Worm (Caenorhabditis elegans): ENCODE data around the gene C16D2.1.

Gene C16D2.1

DNA sequence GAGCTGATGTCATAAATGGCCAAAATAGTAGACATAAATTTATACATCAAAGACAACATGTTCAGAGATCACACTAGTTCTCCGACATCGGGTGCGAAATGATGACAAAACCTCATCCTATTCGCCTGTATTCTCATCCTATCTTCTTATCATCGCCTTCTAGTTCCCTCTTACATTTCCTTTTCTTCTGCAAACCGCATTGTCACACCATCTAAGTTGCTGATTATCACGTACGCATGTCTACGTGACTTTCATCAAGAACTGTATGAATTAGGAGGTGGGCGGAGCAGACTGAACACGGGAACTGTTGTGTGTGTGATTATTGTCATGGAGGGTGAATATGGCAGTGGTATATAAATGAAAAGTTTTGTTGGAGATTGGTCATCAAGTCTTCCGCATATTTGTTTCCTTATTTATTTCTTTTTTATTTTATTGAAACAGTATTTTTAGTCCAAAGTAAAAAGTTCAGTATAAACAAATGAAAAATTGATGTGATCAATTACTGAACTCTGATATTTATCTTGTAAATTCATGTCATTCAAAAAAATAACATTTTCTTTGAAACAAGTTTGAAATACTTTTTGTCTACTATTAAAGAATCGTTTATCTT, 28.8 kb downstream of the C16D2.1 start (continued):
- TF ChIP-seq unc-98 (GFP tag; IDR thresholded peaks at IDR 0.05) = no peak
- no peak for TF ChIP-seq xbp-1 (tag; optimal IDR thresholded peaks at IDR 0.05)
- TF ChIP-seq fkh-4 (tag; optimal IDR thresholded peaks at IDR 0.05; ENCODE audit: borderline replicate concordance) = no peak
- no peak for TF ChIP-seq grh-1 (GFP tag; IDR thresholded peaks at IDR 0.05)
- no peak for TF ChIP-seq egl-13 (tag; optimal IDR thresholded peaks at IDR 0.05)
- no peak for TF ChIP-seq lin-15B (tag; optimal IDR thresholded peaks at IDR 0.05)
- TF ChIP-seq nhr-237 (tag; optimal IDR thresholded peaks at IDR 0.05) = no peak
- TF ChIP-seq mep-1 (tag; optimal IDR thresholded peaks at IDR 0.05) = peak; percentile 19
- TF ChIP-seq unc-130 (tag; optimal IDR thresholded peaks at IDR 0.05) = peak; percentile 62

ce11 chrII:9161023-9161422, 29.6 kb downstream of the C16D2.1 start, which contains the start of gene rhy-1:
Gene rhy-1, plus strand, starts transcription at chrII:9161379.
- TF ChIP-seq pax-3 (tag; optimal IDR thresholded peaks at IDR 0.05) (no peak), C16A3.4 (tag; optimal IDR thresholded peaks at IDR 0.05) (no peak), fkh-4 (tag; optimal IDR thresholded peaks at IDR 0.05; ENCODE audit: borderline replicate concordance) (no peak), hlh-4 (tag; optimal IDR thresholded peaks at IDR 0.05) (no peak), snu-23 (GFP tag; optimal IDR thresholded peaks at IDR 0.05) (peak; percentile 25), grh-1 (GFP tag; IDR thresholded peaks at IDR 0.05) (0 out of 2 replicates have a peak, but pooled peaks have one; percentile 20), ceh-88 (GFP tag; IDR thresholded peaks at IDR 0.05) (no peak), lin-39 (tag; optimal IDR thresholded peaks at IDR 0.05) (no peak), egl-27 (tag; optimal IDR thresholded peaks at IDR 0.05) (no peak), nhr-90 (tag; optimal IDR thresholded peaks at IDR 0.05; ENCODE audit: poor library complexity) (peak; percentile 53), mab-9 (GFP tag; IDR thresholded peaks at IDR 0.05) (no peak), jun-1 (tag; optimal IDR thresholded peaks at IDR 0.05) (no peak), C04F5.9 (tag; optimal IDR thresholded peaks at IDR 0.05) (no peak), hlh-17 (GFP tag; optimal IDR thresholded peaks at IDR 0.05; ENCODE audit: borderline replicate concordance) (no peak), lin-14 (GFP tag; optimal IDR thresholded peaks at IDR 0.05) (peak; percentile 27), ceh-63 (GFP tag; optimal IDR thresholded peaks at IDR 0.05) (no peak), ztf-11 (tag; optimal IDR thresholded peaks at IDR 0.05) (no peak), swsn-7 (tag; optimal IDR thresholded peaks at IDR 0.05) (no peak), lsy-2 (tag; optimal IDR thresholded peaks at IDR 0.05) (no peak), sup-37 (GFP tag; optimal IDR thresholded peaks at IDR 0.05) (no peak), lir-3 (tag; optimal IDR thresholded peaks at IDR 0.05; ENCODE audit: poor library complexity) (no peak), unc-62 (GFP tag; optimal IDR thresholded peaks at IDR 0.05) (no peak), nhr-47 (tag; optimal IDR thresholded peaks at IDR 0.05) (peak; percentile 21), zag-1 (tag; optimal IDR thresholded peaks at IDR 0.05) (no peak), dsc-1 (tag; optimal IDR thresholded peaks at IDR 0.05) (no peak), unc-30 (tag; optimal IDR thresholded peaks at IDR 0.05) (no peak), irx-1 (tag; optimal IDR thresholded peaks at IDR 0.05) (no peak), nhr-76 (tag; optimal IDR thresholded peaks at IDR 0.05) (no peak), aha-1 (tag; optimal IDR thresholded peaks at IDR 0.05) (no peak), blmp-1 (tag; optimal IDR thresholded peaks at IDR 0.05) (peak; percentile 2), nhr-71 (tag; optimal IDR thresholded peaks at IDR 0.05) (peak; percentile 51), F16B12.6 (tag; optimal IDR thresholded peaks at IDR 0.05) (no peak), elt-3 (tag; optimal IDR thresholded peaks at IDR 0.05) (peak in 4 of 6 experiments; percentile 15 to 60 (median 38)), zip-4 (GFP tag; optimal IDR thresholded peaks at IDR 0.05) (no peak), nhr-20 (tag; optimal IDR thresholded peaks at IDR 0.05) (peak; percentile 76), vab-15 (tag; optimal IDR thresholded peaks at IDR 0.05) (no peak), Y116A8C.19 (tag; optimal IDR thresholded peaks at IDR 0.05; ENCODE audit: borderline replicate concordance) (no peak), lin-13 (GFP tag; optimal IDR thresholded peaks at IDR 0.05) (no peak), nhr-85 (tag) (peak; percentile 75), lin-15B (tag; optimal IDR thresholded peaks at IDR 0.05) (no peak), ztf-4 (tag; optimal IDR thresholded peaks at IDR 0.05) (no peak), egl-13 (tag; optimal IDR thresholded peaks at IDR 0.05) (no peak)

Measured in whole organism, L1 larva.